Fruit fly (Drosophila melanogaster): ENCODE measurements around the gene Ir94a.

Gene Ir94a

dm6 chr3R:22152424-22152823 lies 39.2 kb downstream of the Ir94a start:
- TF ChIP-seq Hr39 (GFP tag; optimal IDR thresholded peaks at IDR 0.05), result no peak
- no peak for TF ChIP-seq topi (GFP tag; optimal IDR thresholded peaks at IDR 0.05)
- no peak for TF ChIP-seq salr (GFP tag; optimal IDR thresholded peaks at IDR 0.05)
- no peak for TF ChIP-seq acj6 (GFP tag; optimal IDR thresholded peaks at IDR 0.05)
- TF ChIP-seq CG1621 (tag; optimal IDR thresholded peaks at IDR 0.05), result no peak
- TF ChIP-seq CG8119 (GFP tag; IDR thresholded peaks at IDR 0.05), result no peak
- no peak for TF ChIP-seq CG34406 (GFP tag; optimal IDR thresholded peaks at IDR 0.05)
- TF ChIP-seq CG6854 (GFP tag; optimal IDR thresholded peaks at IDR 0.05), result no peak
- TF ChIP-seq CG8632 (GFP tag; optimal IDR thresholded peaks at IDR 0.05), result no peak

dm6 chr3R:22153693-22154092 lies 40.5 kb downstream of the Ir94a start:
- TF ChIP-seq Gug (GFP tag; IDR thresholded peaks at IDR 0.05), result no peak
- TF ChIP-seq CG6808 (GFP tag; optimal IDR thresholded peaks at IDR 0.05), result no peak
- TF ChIP-seq dsx (GFP tag; optimal IDR thresholded peaks at IDR 0.05; ENCODE audit: poor library complexity, severe bottlenecking), result no peak
- TF ChIP-seq CG15336 (GFP tag; IDR thresholded peaks at IDR 0.05), result no peak
- TF ChIP-seq Ets96B (tag; optimal IDR thresholded peaks at IDR 0.05), result no peak
- TF ChIP-seq Eip75B (GFP tag; optimal IDR thresholded peaks at IDR 0.05), result no peak
- no peak for TF ChIP-seq fd85E (GFP tag; optimal IDR thresholded peaks at IDR 0.05)
- TF ChIP-seq CG3032 (tag; optimal IDR thresholded peaks at IDR 0.05), result no peak
- TF ChIP-seq CG10669 (GFP tag; optimal IDR thresholded peaks at IDR 0.05), result no peak
- TF ChIP-seq fd59A (GFP tag; optimal IDR thresholded peaks at IDR 0.05), result no peak
- no peak for TF ChIP-seq Met (GFP tag; optimal IDR thresholded peaks at IDR 0.05)
- TF ChIP-seq CG3919 (GFP tag; optimal IDR thresholded peaks at IDR 0.05), result no peak
- no peak for TF ChIP-seq net (GFP tag; optimal IDR thresholded peaks at IDR 0.05)
- TF ChIP-seq Eip78C (GFP tag), result no peak
- TF ChIP-seq lz (GFP tag; optimal IDR thresholded peaks at IDR 0.05), result no peak
- no peak for TF ChIP-seq CG6276 (GFP tag; optimal IDR thresholded peaks at IDR 0.05)
- no peak for TF ChIP-seq vri (GFP tag; optimal IDR thresholded peaks at IDR 0.05)
- no peak for TF ChIP-seq Hr38 (GFP tag; optimal IDR thresholded peaks at IDR 0.05)
- TF ChIP-seq OdsH (GFP tag; optimal IDR thresholded peaks at IDR 0.05), result no peak

- TF ChIP-seq eg (GFP tag; IDR thresholded peaks at IDR 0.05), result 0 out of 3 replicates have a peak, but pooled peaks have one; percentile 12
- TF ChIP-seq CG10631 (GFP tag; optimal IDR thresholded peaks at IDR 0.05), result peak; percentile 59
- TF ChIP-seq CG15336 (GFP tag; IDR thresholded peaks at IDR 0.05), result 0 out of 2 replicates have a peak, but pooled peaks have one; percentile 38
- TF ChIP-seq CG6163 (GFP tag; IDR thresholded peaks at IDR 0.05), result peak; percentile 75
- peak; percentile 1 for TF ChIP-seq topi (GFP tag; optimal IDR thresholded peaks at IDR 0.05)
- peak; percentile 30 for TF ChIP-seq OdsH (GFP tag; optimal IDR thresholded peaks at IDR 0.05)
- TF ChIP-seq acj6 (GFP tag; optimal IDR thresholded peaks at IDR 0.05), result peak; percentile 35
- TF ChIP-seq Hr4 (GFP tag; optimal IDR thresholded peaks at IDR 0.05), result no peak
- 0 out of 2 replicates have a peak, but pooled peaks have one; percentile 34 for TF ChIP-seq Gug (GFP tag; IDR thresholded peaks at IDR 0.05)
- TF ChIP-seq CG3919 (GFP tag; optimal IDR thresholded peaks at IDR 0.05), result peak; percentile 52
- peak; percentile 43 for TF ChIP-seq svp (GFP tag)
- TF ChIP-seq CG10669 (GFP tag; optimal IDR thresholded peaks at IDR 0.05), result peak; percentile 36
- TF ChIP-seq salr (GFP tag; optimal IDR thresholded peaks at IDR 0.05), result peak in 1 of 2 experiments; percentile 32
- TF ChIP-seq ss (GFP tag; optimal IDR thresholded peaks at IDR 0.05), result peak in 1 of 2 experiments; percentile 59
- TF ChIP-seq Blimp-1 (GFP tag; optimal IDR thresholded peaks at IDR 0.05), result no peak
- TF ChIP-seq CG6808 (GFP tag; optimal IDR thresholded peaks at IDR 0.05), result peak; percentile 26
- peak; percentile 47 for TF ChIP-seq Sox14 (GFP tag; optimal IDR thresholded peaks at IDR 0.05)
- peak; percentile 63 for TF ChIP-seq dsx (GFP tag; optimal IDR thresholded peaks at IDR 0.05; ENCODE audit: poor library complexity, severe bottlenecking)
- TF ChIP-seq dac (GFP tag; optimal IDR thresholded peaks at IDR 0.05), result no peak
- peak; percentile 23 for TF ChIP-seq CG6792 (GFP tag; optimal IDR thresholded peaks at IDR 0.05)
- TF ChIP-seq fd85E (GFP tag; optimal IDR thresholded peaks at IDR 0.05), result no peak
- TF ChIP-seq CG16779 (tag; optimal IDR thresholded peaks at IDR 0.05), result peak; percentile 34
- TF ChIP-seq CG8119 (GFP tag; IDR thresholded peaks at IDR 0.05), result peak; percentile 54; the same call in 2 of the 3 replicates
- no peak for TF ChIP-seq lz (GFP tag; optimal IDR thresholded peaks at IDR 0.05)
- TF ChIP-seq CG11762 (GFP tag; optimal IDR thresholded peaks at IDR 0.05; ENCODE audit: insufficient read depth), result peak; percentile 5
- peak; percentile 4 for TF ChIP-seq Lpt (GFP tag; optimal IDR thresholded peaks at IDR 0.05)
- peak; percentile 56 for TF ChIP-seq Ets96B (tag; optimal IDR thresholded peaks at IDR 0.05)
- peak; percentile 26 for TF ChIP-seq fd59A (GFP tag; optimal IDR thresholded peaks at IDR 0.05)
- TF ChIP-seq CG3032 (tag; optimal IDR thresholded peaks at IDR 0.05), result peak; percentile 46
- TF ChIP-seq Eip78C (GFP tag), result peak; percentile 86
- TF ChIP-seq pdm3 (GFP tag; optimal IDR thresholded peaks at IDR 0.05), result peak; percentile 30
- TF ChIP-seq vri (GFP tag; optimal IDR thresholded peaks at IDR 0.05), result no peak
- TF ChIP-seq Met (GFP tag; optimal IDR thresholded peaks at IDR 0.05), result no peak
- TF ChIP-seq CG6276 (GFP tag; optimal IDR thresholded peaks at IDR 0.05), result peak; percentile 13
- peak; percentile 49 for TF ChIP-seq spab (GFP tag; optimal IDR thresholded peaks at IDR 0.05)
- TF ChIP-seq achi (GFP tag; optimal IDR thresholded peaks at IDR 0.05), result peak; percentile 35
- TF ChIP-seq CG1621 (tag; optimal IDR thresholded peaks at IDR 0.05), result no peak
- TF ChIP-seq CG32006 (GFP tag; optimal IDR thresholded peaks at IDR 0.05), result peak; percentile 51
Measured at dm6 chr3R:22158243-22158642, 45.0 kb downstream of the Ir94a start.
